Worm (Caenorhabditis elegans) whole organism, young adult: Measurements from ENCODE around the gene rps-21.

Source experiments
- D2030.7 ChIP-seq: fragments of 200-800 bp; sonication (Bioruptor generic); IDR thresholded peaks from 2 replicates; pipeline ENCODE4 v1.3.6; 2022; ENCODE audit warnings: missing genetic modification reagents, missing genetic modification characterization, missing compliant biosample characterization
- F23B12.7 ChIP-seq: sonication (generic microtip); optimal IDR thresholded peaks from 2 replicates; lab custom pipeline; 2017; ENCODE audit warnings: missing genetic modification characterization, mild to moderate bottlenecking, missing compliant biosample characterization, antibody characterized with exemption, moderate library complexity; ENCODE audit not compliant: insufficient read depth
- F49E8.2 ChIP-seq: sonication (generic microtip); optimal IDR thresholded peaks from 3 replicates; lab custom pipeline; 2017; ENCODE audit warnings: missing genetic modification characterization, mild to moderate bottlenecking, missing compliant biosample characterization, antibody characterized with exemption, moderate library complexity; ENCODE audit not compliant: insufficient read depth
- F55B11.4 ChIP-seq: sonication (generic microtip); optimal IDR thresholded peaks from 2 replicates; lab custom pipeline; 2016; ENCODE audit warnings: missing compliant biosample characterization, missing genetic modification characterization, borderline replicate concordance; ENCODE audit not compliant: insufficient read depth
- T26A5.8 ChIP-seq: sonication (generic microtip); optimal IDR thresholded peaks from 2 replicates; lab custom pipeline; 2016; ENCODE audit warnings: missing genetic modification characterization, missing compliant biosample characterization
- Y67H2A.10 ChIP-seq: fragments of 200-800 bp; sonication (Bioruptor generic); conservative IDR thresholded peaks from 2 replicates; pipeline ENCODE4 v1.3.6; 2022; ENCODE audit warnings: missing genetic modification reagents, missing genetic modification characterization, missing compliant biosample characterization
- akir-1 ChIP-seq: fragments of 200-800 bp; sonication (Bioruptor generic); optimal IDR thresholded peaks from 2 replicates; lab custom pipeline; 2018; ENCODE audit warnings: mild to moderate bottlenecking, missing genetic modification characterization, moderate library complexity, missing compliant biosample characterization
- aptf-3 ChIP-seq: fragments of 200-800 bp; sonication (Bioruptor generic); IDR thresholded peaks from 2 replicates; pipeline ENCODE4 v1.3.6; 2022; ENCODE audit warnings: missing genetic modification characterization, missing compliant biosample characterization
- athp-1 ChIP-seq: sonication (generic microtip); optimal IDR thresholded peaks from 2 replicates; lab custom pipeline; 2017; ENCODE audit warnings: mild to moderate bottlenecking, missing genetic modification characterization, missing compliant biosample characterization
- attf-3 ChIP-seq: fragments of 200-800 bp; sonication (Bioruptor generic); conservative IDR thresholded peaks from 2 replicates; pipeline ENCODE4 v1.3.6; 2022; ENCODE audit warnings: missing genetic modification reagents, missing genetic modification characterization, missing compliant biosample characterization
- bed-1 ChIP-seq: fragments of 200-800 bp; sonication (Bioruptor generic); IDR thresholded peaks from 2 replicates; pipeline ENCODE4 v1.3.6; 2022; ENCODE audit warnings: missing genetic modification reagents, missing genetic modification characterization, missing compliant biosample characterization
- cebp-1 ChIP-seq, 2 experiments: fragments of 200-800 bp in 1 of 2; sonication (Bioruptor generic) in 1 of 2; sonication (generic microtip) in 1 of 2; IDR thresholded peaks in 1 of 2; optimal IDR thresholded peaks in 1 of 2; 2 replicates each; pipeline versions ENCODE4 v1.3.6 to Lab custom; 2017 to 2022; ENCODE audit warnings: missing compliant biosample characterization in 2 of 2, missing genetic modification characterization in 2 of 2, mild to moderate bottlenecking in 1 of 2, missing genetic modification reagents in 1 of 2, moderate library complexity in 1 of 2
- ceh-100 ChIP-seq: fragments of 200-800 bp; sonication (Bioruptor generic); IDR thresholded peaks from 2 replicates; pipeline ENCODE4 v1.3.6; 2022; ENCODE audit warnings: missing genetic modification reagents, missing genetic modification characterization, missing compliant biosample characterization
- ceh-27 ChIP-seq: fragments of 200-800 bp; sonication (Bioruptor generic); optimal IDR thresholded peaks from 2 replicates; lab custom pipeline; 2018; ENCODE audit warnings: mild to moderate bottlenecking, missing genetic modification characterization, moderate library complexity, missing compliant biosample characterization
- chd-7 ChIP-seq: sonication (generic microtip); optimal IDR thresholded peaks from 2 replicates; lab custom pipeline; 2016; ENCODE audit warnings: mild to moderate bottlenecking, missing genetic modification characterization, moderate library complexity, missing compliant biosample characterization
- die-1 ChIP-seq: sonication (generic microtip); optimal IDR thresholded peaks from 2 replicates; lab custom pipeline; 2016; ENCODE audit warnings: missing genotype, mild to moderate bottlenecking, missing genetic modification characterization, missing compliant biosample characterization
- dox-1 ChIP-seq: fragments of 200-800 bp; sonication (Bioruptor generic); IDR thresholded peaks from 2 replicates; pipeline ENCODE4 v1.3.6; 2022; ENCODE audit warnings: missing genetic modification reagents, missing genetic modification characterization, missing compliant biosample characterization
- dpff-1 ChIP-seq: sonication (generic microtip); optimal IDR thresholded peaks from 2 replicates; lab custom pipeline; 2017; ENCODE audit warnings: mild to moderate bottlenecking, missing genetic modification characterization, missing compliant biosample characterization
- efl-1 ChIP-seq: fragments of 150-350 bp; optimal IDR thresholded peaks from 2 replicates; lab custom pipeline; 2014; ENCODE audit warnings: missing biosample characterization, missing genetic modification reagents, missing genetic modification characterization
- egl-18 ChIP-seq: fragments of 200-800 bp; sonication (Bioruptor generic); IDR thresholded peaks from 2 replicates; pipeline ENCODE4 v1.3.6; 2022; ENCODE audit warnings: missing genetic modification reagents, missing genetic modification characterization, missing compliant biosample characterization
- ekl-4 ChIP-seq: fragments of 200-800 bp; sonication (Bioruptor generic); IDR thresholded peaks from 2 replicates; pipeline ENCODE4 v1.3.6; 2022; ENCODE audit warnings: missing genetic modification reagents, missing genetic modification characterization, missing compliant biosample characterization
- hsf-1 ChIP-seq: fragments of 200-800 bp; sonication (Bioruptor generic); IDR thresholded peaks from 2 replicates; pipeline ENCODE4 v1.3.6; 2022; ENCODE audit warnings: missing genetic modification reagents, missing genetic modification characterization, missing compliant biosample characterization
- lag-1 ChIP-seq: fragments of 200-800 bp; sonication (Bioruptor generic); IDR thresholded peaks from 2 replicates; pipeline ENCODE4 v1.3.6; 2022; ENCODE audit warnings: missing genetic modification reagents, missing genetic modification characterization, missing compliant biosample characterization
- let-607 ChIP-seq, 2 experiments: fragments of 200-800 bp in 1 of 2; sonication (Bioruptor generic) in 1 of 2; sonication (generic microtip) in 1 of 2; optimal IDR thresholded peaks; 2 replicates each; lab custom pipeline; 2016 to 2018; ENCODE audit warnings: mild to moderate bottlenecking in 2 of 2, missing compliant biosample characterization in 2 of 2, missing genetic modification characterization in 2 of 2, moderate library complexity in 2 of 2, missing genotype in 1 of 2
- lin-35 ChIP-seq, 3 experiments: fragments of 150-350 bp in 2 of 3; sonication (generic microtip) in 1 of 3; optimal IDR thresholded peaks; 2 replicates each; lab custom pipeline; 2014 to 2018; ENCODE audit warnings: missing biosample characterization in 3 of 3, missing genetic modification characterization in 3 of 3, missing genetic modification reagents in 3 of 3
- lin-40 ChIP-seq: sonication (generic microtip); optimal IDR thresholded peaks from 2 replicates; lab custom pipeline; 2016; ENCODE audit warnings: missing genetic modification characterization, mild to moderate bottlenecking, missing compliant biosample characterization, missing genotype, missing genetic modification reagents
- lin-54 ChIP-seq: fragments of 200-800 bp; sonication (Bioruptor generic); optimal IDR thresholded peaks from 2 replicates; lab custom pipeline; 2018; ENCODE audit warnings: mild to moderate bottlenecking, missing genetic modification characterization, missing compliant biosample characterization
- lir-1 ChIP-seq: fragments of 200-800 bp; sonication (Bioruptor generic); conservative IDR thresholded peaks from 2 replicates; pipeline ENCODE4 v1.3.6; 2022; ENCODE audit warnings: missing genetic modification reagents, missing genetic modification characterization, missing compliant biosample characterization
- lsl-1 ChIP-seq: fragments of 200-800 bp; sonication (Bioruptor generic); optimal IDR thresholded peaks from 2 replicates; lab custom pipeline; 2018; ENCODE audit warnings: mild to moderate bottlenecking, missing genetic modification characterization, moderate library complexity, missing compliant biosample characterization
- madf-10 ChIP-seq: sonication (generic microtip); optimal IDR thresholded peaks from 2 replicates; lab custom pipeline; 2016; ENCODE audit warnings: mild to moderate bottlenecking, missing genetic modification characterization, missing compliant biosample characterization
- madf-6 ChIP-seq: fragments of 200-800 bp; sonication (Bioruptor generic); IDR thresholded peaks from 2 replicates; pipeline ENCODE4 v1.3.6; 2022; ENCODE audit warnings: missing genetic modification reagents, missing genetic modification characterization, missing compliant biosample characterization
- nfya-2 ChIP-seq: fragments of 200-800 bp; sonication (Bioruptor generic); IDR thresholded peaks from 2 replicates; pipeline ENCODE4 v1.3.6; 2022; ENCODE audit warnings: missing genetic modification reagents, missing genetic modification characterization, missing compliant biosample characterization
- nfyb-1 ChIP-seq: fragments of 200-800 bp; sonication (Bioruptor generic); IDR thresholded peaks from 2 replicates; pipeline ENCODE4 v1.3.6; 2022; ENCODE audit warnings: missing genetic modification reagents, missing genetic modification characterization, missing compliant biosample characterization
- nhr-179 ChIP-seq: sonication (generic microtip); optimal IDR thresholded peaks from 2 replicates; lab custom pipeline; 2016; ENCODE audit warnings: mild to moderate bottlenecking, missing genetic modification characterization, missing compliant biosample characterization
- nhr-27 ChIP-seq: fragments of 200-800 bp; sonication (Bioruptor generic); optimal IDR thresholded peaks from 2 replicates; lab custom pipeline; 2018; ENCODE audit warnings: mild to moderate bottlenecking, missing genetic modification characterization, moderate library complexity, missing compliant biosample characterization
- pbrm-1 ChIP-seq: fragments of 200-800 bp; sonication (Bioruptor generic); IDR thresholded peaks from 2 replicates; pipeline ENCODE4 v1.3.6; 2022; ENCODE audit warnings: missing genetic modification reagents, missing genetic modification characterization, missing compliant biosample characterization
- rcor-1 ChIP-seq: fragments of 200-800 bp; sonication (Bioruptor generic); IDR thresholded peaks from 2 replicates; pipeline ENCODE4 v1.3.6; 2022; ENCODE audit warnings: missing genetic modification reagents, missing genetic modification characterization, missing compliant biosample characterization
- repo-1 ChIP-seq: sonication (generic microtip); optimal IDR thresholded peaks from 2 replicates; lab custom pipeline; 2017; ENCODE audit warnings: mild to moderate bottlenecking, missing genetic modification characterization, missing compliant biosample characterization
- sdz-38 ChIP-seq: sonication (generic microtip); optimal IDR thresholded peaks from 2 replicates; lab custom pipeline; 2016; ENCODE audit warnings: missing genotype, missing genetic modification characterization, missing compliant biosample characterization
- sea-2 ChIP-seq: fragments of 200-800 bp; sonication (Bioruptor generic); IDR thresholded peaks from 2 replicates; pipeline ENCODE4 v1.3.6; 2022; ENCODE audit warnings: missing genetic modification characterization, missing compliant biosample characterization
- snpc-3.4 ChIP-seq: sonication (generic microtip); optimal IDR thresholded peaks from 2 replicates; lab custom pipeline; 2017; ENCODE audit warnings: missing genetic modification characterization, mild to moderate bottlenecking, missing compliant biosample characterization, antibody characterized with exemption, moderate library complexity, missing genotype, missing genetic modification reagents
- snpc-4 ChIP-seq, 5 experiments: fragments of 150-350 bp in 1 of 5; sonication (generic microtip) in 4 of 5; optimal IDR thresholded peaks; 2 replicates each; lab custom pipeline; 2014 to 2018; ENCODE audit warnings: missing genetic modification characterization in 5 of 5, missing biosample characterization in 3 of 5, antibody characterized with exemption in 2 of 5, mild to moderate bottlenecking in 2 of 5, missing compliant biosample characterization in 2 of 5, missing genotype in 2 of 5, moderate library complexity in 2 of 5, missing genetic modification reagents in 1 of 5
- unc-62 ChIP-seq: fragments of 150-350 bp; optimal IDR thresholded peaks from 2 replicates; lab custom pipeline; 2014; ENCODE audit warnings: missing biosample characterization, missing genetic modification reagents, missing genetic modification characterization
- ztf-18 ChIP-seq: sonication (generic microtip); optimal IDR thresholded peaks from 2 replicates; lab custom pipeline; 2016; ENCODE audit warnings: missing genotype, mild to moderate bottlenecking, missing genetic modification characterization, missing compliant biosample characterization
- ztf-25 ChIP-seq: fragments of 200-800 bp; sonication (Bioruptor generic); IDR thresholded peaks from 2 replicates; pipeline ENCODE4 v1.3.6; 2022; ENCODE audit warnings: missing genetic modification reagents, missing genetic modification characterization, missing compliant biosample characterization
- ztf-6 ChIP-seq: fragments of 200-800 bp; sonication (Bioruptor generic); IDR thresholded peaks from 2 replicates; pipeline ENCODE4 v1.3.6; 2022; ENCODE audit warnings: missing genetic modification reagents, missing genetic modification characterization, missing compliant biosample characterization

Gene rps-21

ce11 chrIII:7189581-7190128 is at the start of gene rps-21:
Gene rps-21 (minus strand): TSS chrIII:7189631.
- TF ChIP-seq nhr-27 (no peak), akir-1 (GFP tag; lab: Kevin White, UChicago) (no peak), madf-10 (tag; lab: Kevin White, UChicago) (peak; percentile 22), D2030.7 (GFP tag; lab: Robert Waterston, UW) (0 out of 2 replicates have a peak, but pooled peaks have one; percentile 25), nfya-2 (GFP tag; lab: Robert Waterston, UW) (no peak), F23B12.7 (tag; lab: Kevin White, UChicago) (peak; percentile 88), nfyb-1 (peak; percentile 30; the same call in 1 of the 2 replicates), ztf-18 (peak; percentile 53), ceh-100 (GFP tag; lab: Robert Waterston, UW) (peak; percentile 46; the same call in 1 of the 2 replicates), repo-1 (tag; lab: Kevin White, UChicago) (no peak), ceh-27 (GFP tag; lab: Kevin White, UChicago) (peak; percentile 43), attf-3 (GFP tag; lab: Robert Waterston, UW) (peak; percentile 34), egl-18 (no peak), athp-1 (tag; lab: Kevin White, UChicago) (no peak), nhr-179 (tag; lab: Kevin White, UChicago) (no peak), die-1 (tag; lab: Kevin White, UChicago) (no peak), lsl-1 (GFP tag; lab: Kevin White, UChicago) (peak; percentile 21), lag-1 (GFP tag; lab: Robert Waterston, UW) (no peak), lin-54 (GFP tag; lab: Kevin White, UChicago) (peak; percentile 67), lin-40 (peak; percentile 49), cebp-1 (GFP tag; IDR thresholded peaks at IDR 0.05; lab: Robert Waterston, UW) (0 out of 2 replicates have a peak, but pooled peaks have one; percentile 10), cebp-1 (tag; optimal IDR thresholded peaks at IDR 0.05; lab: Kevin White, UChicago) (peak; percentile 42), sdz-38 (tag; lab: Kevin White, UChicago) (no peak), F49E8.2 (tag; lab: Kevin White, UChicago) (no peak), dox-1 (GFP tag; lab: Robert Waterston, UW) (peak; percentile 49; the same call in 1 of the 2 replicates), T26A5.8 (tag; lab: Kevin White, UChicago) (no peak), rcor-1 (GFP tag; lab: Robert Waterston, UW) (no peak), hsf-1 (no peak), lir-1 (GFP tag; lab: Robert Waterston, UW) (no peak), snpc-4 (GFP tag; optimal IDR thresholded peaks at IDR 0.05; lab: Kevin White, UChicago) (peak; percentile 18), snpc-4 (tag; optimal IDR thresholded peaks at IDR 0.05; lab: Kevin White, UChicago) (peak; percentile 23 to 56 (median 42)), lin-35 (GFP tag; optimal IDR thresholded peaks at IDR 0.05; lab: Kevin White, UChicago) (peak in 1 of 3 experiments; percentile 74), dpff-1 (tag; lab: Kevin White, UChicago) (no peak), chd-7 (tag; lab: Kevin White, UChicago) (no peak), madf-6 (peak; percentile 59), efl-1 (GFP tag; lab: Kevin White, UChicago) (peak; percentile 42), F55B11.4 (no peak), Y67H2A.10 (GFP tag; lab: Robert Waterston, UW) (no peak), ekl-4 (GFP tag; lab: Robert Waterston, UW) (0 out of 2 replicates have a peak, but pooled peaks have one; percentile 23), bed-1 (GFP tag; lab: Robert Waterston, UW) (no peak), sea-2 (no peak), unc-62 (GFP tag; lab: Kevin White, UChicago) (no peak), ztf-25 (GFP tag; lab: Robert Waterston, UW) (no peak), let-607 (tag; optimal IDR thresholded peaks at IDR 0.05; lab: Kevin White, UChicago) (no peak), aptf-3 (GFP tag; lab: Robert Waterston, UW) (no peak), ztf-6 (no peak), snpc-3.4 (tag; lab: Kevin White, UChicago) (peak; percentile 47), pbrm-1 (peak; percentile 77)
